Worm (Caenorhabditis elegans) whole organism, early embryonic: ENCODE data around the gene C04A2.15.

Experiments used
- B0310.2 ChIP-seq: sonication (generic microtip); optimal IDR thresholded peaks from 2 replicates; lab custom pipeline; 2016; ENCODE audit warnings: mild to moderate bottlenecking, missing genetic modification characterization, missing compliant biosample characterization
- F13C5.2 ChIP-seq: sonication (generic microtip); optimal IDR thresholded peaks from 2 replicates; lab custom pipeline; 2017; ENCODE audit warnings: mild to moderate bottlenecking, missing genetic modification characterization, inconsistent platforms, missing compliant biosample characterization
- aly-1 ChIP-seq: sonication (generic microtip); optimal IDR thresholded peaks from 2 replicates; lab custom pipeline; 2016; ENCODE audit warnings: missing genetic modification characterization, missing compliant biosample characterization
- ama-1 ChIP-seq: fragments of 150-350 bp; optimal IDR thresholded peaks from 2 replicates; lab custom pipeline; 2014
- ceh-13 ChIP-seq: fragments of 200-800 bp; sonication (Bioruptor generic); optimal IDR thresholded peaks from 2 replicates; lab custom pipeline; 2018; ENCODE audit warnings: mild to moderate bottlenecking, missing genetic modification characterization, missing compliant biosample characterization
- ceh-36 ChIP-seq: sonication (generic microtip); optimal IDR thresholded peaks from 2 replicates; lab custom pipeline; 2016; ENCODE audit warnings: missing genetic modification characterization, inconsistent platforms, missing compliant biosample characterization
- ets-7 ChIP-seq: sonication (generic microtip); optimal IDR thresholded peaks from 2 replicates; lab custom pipeline; 2016; ENCODE audit warnings: missing genotype, missing genetic modification characterization, missing compliant biosample characterization
- flt-1 ChIP-seq: fragments of 200-800 bp; sonication (Bioruptor generic); IDR thresholded peaks from 2 replicates; pipeline ENCODE4 v1.3.6; 2022; ENCODE audit warnings: missing genetic modification characterization, missing compliant biosample characterization
- hmbx-1 ChIP-seq: sonication (generic microtip); optimal IDR thresholded peaks from 2 replicates; lab custom pipeline; 2016; ENCODE audit warnings: mild to moderate bottlenecking, missing genetic modification characterization, missing compliant biosample characterization
- hmg-4 ChIP-seq: fragments of 200-800 bp; sonication (Bioruptor generic); optimal IDR thresholded peaks from 2 replicates; lab custom pipeline; 2018; ENCODE audit warnings: mild to moderate bottlenecking, missing genetic modification characterization, missing compliant biosample characterization
- hnd-1 ChIP-seq: sonication (generic microtip); optimal IDR thresholded peaks from 2 replicates; lab custom pipeline; 2016; ENCODE audit warnings: missing genetic modification characterization, missing compliant biosample characterization
- pes-1 ChIP-seq: fragments of 200-800 bp; sonication (Bioruptor generic); IDR thresholded peaks from 2 replicates; pipeline ENCODE4 v1.3.6; 2022; ENCODE audit warnings: missing genetic modification reagents, missing genetic modification characterization, missing compliant biosample characterization
- scrt-1 ChIP-seq: fragments of 200-800 bp; sonication (Bioruptor generic); IDR thresholded peaks from 2 replicates; pipeline ENCODE4 v1.3.6; 2022; ENCODE audit warnings: missing genetic modification characterization, missing compliant biosample characterization
- sea-1 ChIP-seq: fragments of 200-800 bp; sonication (Bioruptor generic); conservative IDR thresholded peaks from 2 replicates; pipeline ENCODE4 v1.3.6; 2022; ENCODE audit warnings: missing genetic modification characterization, missing compliant biosample characterization
- tbx-11 ChIP-seq: fragments of 200-800 bp; sonication (Bioruptor generic); IDR thresholded peaks from 2 replicates; pipeline ENCODE4 v1.3.6; 2022; ENCODE audit warnings: missing genetic modification characterization, missing compliant biosample characterization
- tbx-37 ChIP-seq: fragments of 200-800 bp; sonication (Bioruptor generic); conservative IDR thresholded peaks from 2 replicates; pipeline ENCODE4 v1.3.6; 2022; ENCODE audit warnings: missing genetic modification reagents, missing genetic modification characterization, missing compliant biosample characterization
- tra-4 ChIP-seq: sonication (generic microtip); optimal IDR thresholded peaks from 2 replicates; lab custom pipeline; 2017; ENCODE audit warnings: missing genetic modification characterization, missing compliant biosample characterization

C04A2.15 gene

ce11 chrII:6851938-6852337, at the start of gene C04A2.15:
TSS of gene C04A2.15 (plus strand) at chrII:6852236.
- TF ChIP-seq hmbx-1 (tag; lab: Kevin White, UChicago) = no peak
- no peak for TF ChIP-seq ets-7 (tag; lab: Kevin White, UChicago)
- TF ChIP-seq flt-1 = no peak
- TF ChIP-seq hnd-1 = no peak
- no peak for TF ChIP-seq tra-4 (tag; lab: Kevin White, UChicago)
- TF ChIP-seq pes-1 = no peak
- TF ChIP-seq sea-1 (GFP tag; lab: Robert Waterston, UW) = no peak
- TF ChIP-seq ceh-13 = no peak
- TF ChIP-seq aly-1 (tag; lab: Kevin White, UChicago) = no peak
- no peak for TF ChIP-seq scrt-1 (GFP tag; lab: Robert Waterston, UW)
- TF ChIP-seq F13C5.2 (tag; lab: Kevin White, UChicago) = no peak
- no peak for TF ChIP-seq ceh-36 (tag; lab: Kevin White, UChicago)
- no peak for TF ChIP-seq tbx-11
- no peak for TF ChIP-seq B0310.2
- no peak for TF ChIP-seq ama-1 (lab: Kevin White, UChicago)
- no peak for TF ChIP-seq hmg-4 (GFP tag; lab: Kevin White, UChicago)
- no peak for TF ChIP-seq tbx-37

- TF ChIP-seq tra-4 (tag; lab: Kevin White, UChicago) (no peak), ceh-13 (no peak), F13C5.2 (tag; lab: Kevin White, UChicago) (no peak), sea-1 (GFP tag; lab: Robert Waterston, UW) (no peak), ceh-36 (tag; lab: Kevin White, UChicago) (no peak), ama-1 (lab: Kevin White, UChicago) (no peak), hmbx-1 (tag; lab: Kevin White, UChicago) (no peak), B0310.2 (no peak), hnd-1 (no peak), pes-1 (no peak), ets-7 (tag; lab: Kevin White, UChicago) (no peak), hmg-4 (GFP tag; lab: Kevin White, UChicago) (no peak), tbx-37 (no peak), tbx-11 (no peak), flt-1 (no peak), aly-1 (tag; lab: Kevin White, UChicago) (no peak), scrt-1 (GFP tag; lab: Robert Waterston, UW) (no peak)
Measured at ce11 chrII:6803024-6803423, 49.0 kb upstream of the C04A2.15 start, which contains the start of gene tab-1. TSS of gene tab-1 (plus strand) at chrII:6803324.

ce11 chrII:6807162-6807561, 44.9 kb upstream of the C04A2.15 start, which contains the start of gene F31E8.5:
TSS of gene F31E8.5 (minus strand) at chrII:6807262.
- no peak for TF ChIP-seq ets-7 (tag; lab: Kevin White, UChicago)
- no peak for TF ChIP-seq B0310.2
- TF ChIP-seq flt-1 = no peak
- no peak for TF ChIP-seq ceh-36 (tag; lab: Kevin White, UChicago)

- TF ChIP-seq hmg-4 (GFP tag; lab: Kevin White, UChicago) (no peak), ama-1 (lab: Kevin White, UChicago) (no peak), hmbx-1 (tag; lab: Kevin White, UChicago) (no peak), B0310.2 (no peak), tbx-11 (no peak), flt-1 (no peak), sea-1 (GFP tag; lab: Robert Waterston, UW) (no peak), aly-1 (tag; lab: Kevin White, UChicago) (no peak), tra-4 (tag; lab: Kevin White, UChicago) (no peak), scrt-1 (GFP tag; lab: Robert Waterston, UW) (no peak), hnd-1 (no peak)
Measured at ce11 chrII:6808539-6808938, 43.5 kb upstream of the C04A2.15 start.

ce11 chrII:6810663-6811062, 41.4 kb upstream of the C04A2.15 start, which contains the start of gene snt-1:
TSS of gene snt-1 (plus strand) at chrII:6810963.
- TF ChIP-seq B0310.2 = no peak
- no peak for TF ChIP-seq ama-1 (lab: Kevin White, UChicago)
- TF ChIP-seq aly-1 (tag; lab: Kevin White, UChicago) = no peak
- no peak for TF ChIP-seq hmbx-1 (tag; lab: Kevin White, UChicago)
- no peak for TF ChIP-seq ets-7 (tag; lab: Kevin White, UChicago)
- no peak for TF ChIP-seq ceh-13
- TF ChIP-seq F13C5.2 (tag; lab: Kevin White, UChicago) = no peak
- TF ChIP-seq pes-1 = no peak
- TF ChIP-seq scrt-1 (GFP tag; lab: Robert Waterston, UW) = no peak
- no peak for TF ChIP-seq tbx-37
- TF ChIP-seq tbx-11 = no peak

ce11 chrII:6812514-6812913, 39.5 kb upstream of the C04A2.15 start:
- TF ChIP-seq hnd-1 (no peak), tbx-11 (no peak), flt-1 (no peak)

ce11 chrII:6816324-6816723, 35.7 kb upstream of the C04A2.15 start:
- TF ChIP-seq hmbx-1 (tag; lab: Kevin White, UChicago) (no peak), ceh-13 (no peak), tbx-37 (no peak), pes-1 (no peak), ets-7 (tag; lab: Kevin White, UChicago) (no peak), hnd-1 (no peak), scrt-1 (GFP tag; lab: Robert Waterston, UW) (no peak)

- TF ChIP-seq tbx-11 = no peak
- no peak for TF ChIP-seq sea-1 (GFP tag; lab: Robert Waterston, UW)
- no peak for TF ChIP-seq hmbx-1 (tag; lab: Kevin White, UChicago)
- no peak for TF ChIP-seq hnd-1
- TF ChIP-seq ets-7 (tag; lab: Kevin White, UChicago) = no peak
- TF ChIP-seq ceh-36 (tag; lab: Kevin White, UChicago) = no peak
- TF ChIP-seq F13C5.2 (tag; lab: Kevin White, UChicago) = no peak
Measured at ce11 chrII:6820278-6820971, 31.6 kb upstream of the C04A2.15 start.
